Worm (Caenorhabditis elegans) whole organism, midembryonic: ENCODE measurements around the gene lgc-35.

Experiments
- T22C8.4 ChIP-seq: fragments of 200-800 bp; sonication (Bioruptor generic); IDR thresholded peaks from 2 replicates; pipeline ENCODE4 v1.3.6; 2022; ENCODE audit warnings: missing genetic modification characterization, missing compliant biosample characterization
- cog-1 ChIP-seq: sonication (generic microtip); optimal IDR thresholded peaks from 2 replicates; lab custom pipeline; 2016; ENCODE audit warnings: missing genetic modification characterization, missing compliant biosample characterization
- flt-1 ChIP-seq: fragments of 200-800 bp; sonication (Bioruptor generic); IDR thresholded peaks from 2 replicates; pipeline ENCODE4 v1.3.6; 2022; ENCODE audit warnings: missing genetic modification characterization, missing compliant biosample characterization
- klf-2 ChIP-seq: fragments of 200-800 bp; sonication (Bioruptor generic); conservative IDR thresholded peaks from 2 replicates; pipeline ENCODE4 v1.3.6; 2022; ENCODE audit warnings: missing genetic modification reagents, missing genetic modification characterization, missing compliant biosample characterization
- med-1 ChIP-seq: sonication (generic microtip); optimal IDR thresholded peaks from 2 replicates; lab custom pipeline; 2017; ENCODE audit warnings: missing genetic modification characterization, mild to moderate bottlenecking, missing compliant biosample characterization, antibody characterized with exemption, missing genetic modification reagents; ENCODE audit not compliant: insufficient read depth
- ref-1 ChIP-seq: fragments of 200-800 bp; sonication (Bioruptor generic); conservative IDR thresholded peaks from 2 replicates; pipeline ENCODE4 v1.3.6; 2022; ENCODE audit warnings: missing genetic modification reagents, missing genetic modification characterization, missing compliant biosample characterization
- tab-1 ChIP-seq: fragments of 200-800 bp; sonication (Bioruptor generic); IDR thresholded peaks from 2 replicates; pipeline ENCODE4 v1.3.6; 2022; ENCODE audit warnings: missing genetic modification characterization, missing compliant biosample characterization
- ztf-23 ChIP-seq: fragments of 200-800 bp; sonication (Bioruptor generic); IDR thresholded peaks from 2 replicates; pipeline ENCODE4 v1.3.6; 2022; ENCODE audit warnings: missing genetic modification reagents, missing genetic modification characterization, missing compliant biosample characterization
- ztf-29 ChIP-seq: fragments of 200-800 bp; sonication (Bioruptor generic); IDR thresholded peaks from 2 replicates; pipeline ENCODE4 v1.3.6; 2022; ENCODE audit warnings: missing genetic modification reagents, missing genetic modification characterization, missing compliant biosample characterization

lgc-35 gene

DNA sequence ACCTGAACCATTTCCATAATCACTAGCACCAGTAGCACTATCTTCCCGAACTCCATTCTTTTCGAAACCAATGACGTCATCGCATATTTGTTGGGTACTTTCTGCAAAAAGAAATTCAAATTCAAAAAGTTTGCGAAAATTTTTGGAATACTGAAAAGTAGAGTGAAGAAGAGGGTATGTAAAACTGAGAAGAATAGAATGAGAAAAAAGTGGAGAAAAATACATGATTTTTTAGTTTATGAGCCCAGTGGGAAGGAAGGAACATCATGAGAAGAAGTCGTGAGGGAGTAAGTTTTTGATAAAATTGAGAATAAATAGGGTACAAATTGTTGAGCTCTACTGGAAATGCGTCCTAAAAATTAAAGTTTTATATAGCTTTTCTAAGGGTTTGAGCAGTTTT is at the start of gene lgc-35:
Gene lgc-35, minus strand, starts transcription at position 101 of the 400 bp plus-strand sequence.
- TF ChIP-seq cog-1 (tag; lab: Kevin White, UChicago) (no peak), med-1 (GFP tag; lab: Kevin White, UChicago) (no peak), ztf-23 (GFP tag; lab: Robert Waterston, UW) (no peak), T22C8.4 (GFP tag; lab: Robert Waterston, UW) (no peak), ztf-29 (GFP tag; lab: Robert Waterston, UW) (no peak), ref-1 (GFP tag; lab: Robert Waterston, UW) (no peak), tab-1 (GFP tag; lab: Robert Waterston, UW) (no peak), flt-1 (GFP tag; lab: Robert Waterston, UW) (no peak), klf-2 (GFP tag; lab: Robert Waterston, UW) (no peak)

DNA sequence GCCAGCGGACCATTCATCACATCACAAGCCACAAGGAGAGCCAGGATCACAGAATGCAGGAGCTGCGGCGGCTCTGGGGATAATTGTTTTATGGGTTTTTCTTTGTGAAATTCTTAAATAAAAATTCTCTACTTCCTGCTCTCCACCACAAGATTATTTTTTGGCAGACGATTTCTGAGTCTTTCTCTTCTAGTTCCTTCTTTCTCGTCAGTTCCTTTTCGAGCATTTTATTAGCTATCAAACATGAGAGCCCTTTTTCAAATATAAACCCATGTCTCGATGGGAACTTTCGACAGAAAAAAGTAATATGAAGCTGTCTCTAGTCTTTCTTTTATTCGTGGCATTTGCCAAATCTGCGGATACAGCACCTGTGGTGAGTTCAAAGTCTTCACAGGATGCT is 48.5 kb upstream of the lgc-35 start, which contains the start of gene F35C5.3:
Gene F35C5.3, plus strand, starts transcription at position 301 of the 400 bp plus-strand sequence.
- TF ChIP-seq flt-1 (GFP tag; lab: Robert Waterston, UW), result no peak
- no peak for TF ChIP-seq ztf-29 (GFP tag; lab: Robert Waterston, UW)
- TF ChIP-seq med-1 (GFP tag; lab: Kevin White, UChicago), result no peak
- no peak for TF ChIP-seq klf-2 (GFP tag; lab: Robert Waterston, UW)
- TF ChIP-seq ref-1 (GFP tag; lab: Robert Waterston, UW), result no peak
- no peak for TF ChIP-seq tab-1 (GFP tag; lab: Robert Waterston, UW)
- no peak for TF ChIP-seq ztf-23 (GFP tag; lab: Robert Waterston, UW)
- no peak for TF ChIP-seq T22C8.4 (GFP tag; lab: Robert Waterston, UW)
- no peak for TF ChIP-seq cog-1 (tag; lab: Kevin White, UChicago)

DNA sequence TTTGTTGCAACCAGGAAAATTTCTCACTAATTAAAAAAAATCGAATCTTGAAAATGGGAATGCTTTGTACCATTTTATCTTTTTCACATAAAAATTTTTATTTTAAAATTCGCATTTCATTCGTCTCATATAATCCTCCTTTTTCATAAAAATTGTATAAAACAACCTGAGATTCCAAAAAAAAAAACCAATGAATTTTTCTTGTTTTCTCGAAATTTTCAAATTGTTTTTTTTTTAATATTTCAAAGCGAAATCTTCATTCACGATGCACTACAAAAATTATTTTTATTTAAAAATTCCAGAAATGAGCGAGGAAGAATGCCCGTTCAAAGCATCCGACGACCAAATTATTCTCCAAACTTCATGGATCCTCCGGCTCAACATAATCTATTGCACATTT is 45.0 kb upstream of the lgc-35 start, which contains the start of gene sra-14:
Gene sra-14, plus strand, starts transcription at position 301 of the 400 bp plus-strand sequence.
- TF ChIP-seq ztf-23 (GFP tag; lab: Robert Waterston, UW) (no peak), tab-1 (GFP tag; lab: Robert Waterston, UW) (no peak), klf-2 (GFP tag; lab: Robert Waterston, UW) (no peak), flt-1 (GFP tag; lab: Robert Waterston, UW) (no peak), med-1 (GFP tag; lab: Kevin White, UChicago) (no peak), ref-1 (GFP tag; lab: Robert Waterston, UW) (no peak), T22C8.4 (GFP tag; lab: Robert Waterston, UW) (no peak), cog-1 (tag; lab: Kevin White, UChicago) (no peak), ztf-29 (GFP tag; lab: Robert Waterston, UW) (no peak)

DNA sequence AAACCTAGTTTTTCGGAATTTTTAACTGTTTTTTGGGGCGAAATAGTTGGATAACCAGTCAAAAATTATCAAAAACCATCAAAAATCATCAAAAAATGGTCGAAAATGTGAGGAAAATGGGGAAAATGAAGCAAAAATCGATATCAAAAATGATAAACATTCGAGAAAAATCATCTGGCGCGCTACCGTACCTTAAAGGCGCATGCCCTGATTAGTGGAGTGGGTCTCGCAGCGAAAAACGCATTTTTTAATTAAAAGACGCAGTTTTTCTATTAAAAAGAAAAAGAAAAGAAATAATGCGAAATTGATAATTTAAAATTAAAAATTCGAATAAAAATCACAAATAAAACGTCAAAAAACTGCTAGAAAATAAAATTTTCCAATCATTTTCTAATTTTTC is 40.4 kb upstream of the lgc-35 start, which contains the start of gene F35C5.1:
Gene F35C5.1, plus strand, starts transcription at position 399 of the 400 bp plus-strand sequence.
- no peak for TF ChIP-seq med-1 (GFP tag; lab: Kevin White, UChicago)

- TF ChIP-seq ztf-23 (GFP tag; lab: Robert Waterston, UW) (no peak), tab-1 (GFP tag; lab: Robert Waterston, UW) (no peak), ref-1 (GFP tag; lab: Robert Waterston, UW) (no peak), med-1 (GFP tag; lab: Kevin White, UChicago) (no peak), klf-2 (GFP tag; lab: Robert Waterston, UW) (no peak), cog-1 (tag; lab: Kevin White, UChicago) (no peak)
These were observed 39.8 kb upstream of the lgc-35 start for ce11 chrII:12879758-12880157.

ce11 chrII:12878697-12879096 is 38.7 kb upstream of the lgc-35 start:
- TF ChIP-seq tab-1 (GFP tag; lab: Robert Waterston, UW) (no peak), cog-1 (tag; lab: Kevin White, UChicago) (no peak), ztf-29 (GFP tag; lab: Robert Waterston, UW) (no peak), ztf-23 (GFP tag; lab: Robert Waterston, UW) (no peak), klf-2 (GFP tag; lab: Robert Waterston, UW) (no peak), T22C8.4 (GFP tag; lab: Robert Waterston, UW) (no peak), flt-1 (GFP tag; lab: Robert Waterston, UW) (no peak), ref-1 (GFP tag; lab: Robert Waterston, UW) (no peak), med-1 (GFP tag; lab: Kevin White, UChicago) (no peak)

ce11 chrII:12878071-12878668 is 38.2 kb upstream of the lgc-35 start, which contains the start of gene gsy-1:
Gene gsy-1 (minus strand): TSS chrII:12878121.
- TF ChIP-seq cog-1 (tag; lab: Kevin White, UChicago), result no peak
- no peak for TF ChIP-seq T22C8.4 (GFP tag; lab: Robert Waterston, UW)
- TF ChIP-seq ztf-23 (GFP tag; lab: Robert Waterston, UW), result no peak
- TF ChIP-seq med-1 (GFP tag; lab: Kevin White, UChicago), result no peak
- TF ChIP-seq tab-1 (GFP tag; lab: Robert Waterston, UW), result no peak
- no peak for TF ChIP-seq ztf-29 (GFP tag; lab: Robert Waterston, UW)
- TF ChIP-seq klf-2 (GFP tag; lab: Robert Waterston, UW), result no peak
- no peak for TF ChIP-seq ref-1 (GFP tag; lab: Robert Waterston, UW)
- TF ChIP-seq flt-1 (GFP tag; lab: Robert Waterston, UW), result no peak

- no peak for TF ChIP-seq ztf-29 (GFP tag; lab: Robert Waterston, UW)
- TF ChIP-seq flt-1 (GFP tag; lab: Robert Waterston, UW), result no peak
- no peak for TF ChIP-seq med-1 (GFP tag; lab: Kevin White, UChicago)
- no peak for TF ChIP-seq ref-1 (GFP tag; lab: Robert Waterston, UW)
- TF ChIP-seq T22C8.4 (GFP tag; lab: Robert Waterston, UW), result no peak
- TF ChIP-seq tab-1 (GFP tag; lab: Robert Waterston, UW), result no peak
- TF ChIP-seq klf-2 (GFP tag; lab: Robert Waterston, UW), result no peak
- no peak for TF ChIP-seq cog-1 (tag; lab: Kevin White, UChicago)
- no peak for TF ChIP-seq ztf-23 (GFP tag; lab: Robert Waterston, UW)
These were observed 26.1 kb upstream of the lgc-35 start for ce11 chrII:12866079-12866478.
